Worm (Caenorhabditis elegans) whole organism, L3 larva: ENCODE results near the gene dpf-2.

Experiments used
- R02D3.7 ChIP-seq: fragments of 150-350 bp; optimal IDR thresholded peaks from 2 replicates; lab custom pipeline; 2014; ENCODE audit warnings: missing biosample characterization, missing genetic modification characterization
- ZK546.5 ChIP-seq: sonication (generic microtip); optimal IDR thresholded peaks from 2 replicates; lab custom pipeline; 2017; ENCODE audit warnings: missing biosample characterization, missing genetic modification characterization
- aly-2 ChIP-seq: fragments of 150-350 bp; optimal IDR thresholded peaks from 2 replicates; lab custom pipeline; 2014; ENCODE audit warnings: missing biosample characterization, missing genetic modification characterization
- ama-1 ChIP-seq: fragments of 150-350 bp; optimal IDR thresholded peaks from 2 replicates; lab custom pipeline; 2018
- ceh-16 ChIP-seq: sonication (generic microtip); optimal IDR thresholded peaks from 2 replicates; lab custom pipeline; 2017; ENCODE audit warnings: missing biosample characterization, missing genetic modification characterization
- ceh-28 ChIP-seq: fragments of 150-350 bp; optimal IDR thresholded peaks from 2 replicates; lab custom pipeline; 2014; ENCODE audit warnings: missing biosample characterization, missing genetic modification reagents, missing genetic modification characterization
- ceh-82 ChIP-seq: fragments of 150-350 bp; optimal IDR thresholded peaks from 2 replicates; lab custom pipeline; 2014; ENCODE audit warnings: missing biosample characterization, missing genetic modification characterization
- daf-12 ChIP-seq: fragments of 150-350 bp; optimal IDR thresholded peaks from 2 replicates; lab custom pipeline; 2014; ENCODE audit warnings: missing biosample characterization, missing genetic modification reagents, missing genetic modification characterization
- elt-1 ChIP-seq: fragments of 150-350 bp; optimal IDR thresholded peaks from 2 replicates; lab custom pipeline; 2014; ENCODE audit warnings: missing biosample characterization, missing genetic modification characterization
- elt-2 ChIP-seq: sonication (generic microtip); optimal IDR thresholded peaks from 2 replicates; lab custom pipeline; 2016; ENCODE audit warnings: missing genetic modification reagents, mild to moderate bottlenecking, missing genetic modification characterization, missing compliant biosample characterization
- elt-3 ChIP-seq, 3 experiments: fragments of 150-350 bp in 1 of 3; sonication (generic microtip) in 2 of 3; optimal IDR thresholded peaks; 2 replicates in 2 of 3; 4 replicates in 1 of 3; lab custom pipeline; 2014 to 2017; ENCODE audit warnings: missing biosample characterization in 3 of 3, missing genetic modification characterization in 3 of 3
- eor-1 ChIP-seq, 2 experiments: fragments of 150-350 bp; optimal IDR thresholded peaks; 2 replicates each; lab custom pipeline; 2014 to 2018; ENCODE audit warnings: missing biosample characterization in 2 of 2, missing genetic modification characterization in 2 of 2
- fos-1 ChIP-seq: fragments of 150-350 bp; optimal IDR thresholded peaks from 2 replicates; lab custom pipeline; 2014; ENCODE audit warnings: missing biosample characterization, missing genetic modification characterization
- hmg-11 ChIP-seq: sonication (generic microtip); optimal IDR thresholded peaks from 2 replicates; lab custom pipeline; 2016; ENCODE audit warnings: missing genetic modification characterization, missing compliant biosample characterization
- jun-1 ChIP-seq: fragments of 150-350 bp; optimal IDR thresholded peaks from 2 replicates; lab custom pipeline; 2014; ENCODE audit warnings: missing biosample characterization, missing genetic modification reagents, missing genetic modification characterization
- lin-15B ChIP-seq: fragments of 150-350 bp; optimal IDR thresholded peaks from 2 replicates; lab custom pipeline; 2014; ENCODE audit warnings: missing biosample characterization, missing genetic modification characterization
- lin-39 ChIP-seq: fragments of 150-350 bp; optimal IDR thresholded peaks from 2 replicates; lab custom pipeline; 2018; ENCODE audit warnings: missing biosample characterization, missing genetic modification reagents, missing genetic modification characterization
- lsy-12 ChIP-seq: sonication (generic microtip); optimal IDR thresholded peaks from 2 replicates; lab custom pipeline; 2016; ENCODE audit warnings: mild to moderate bottlenecking, missing genetic modification characterization, missing compliant biosample characterization
- mdl-1 ChIP-seq: fragments of 150-350 bp; optimal IDR thresholded peaks from 2 replicates; lab custom pipeline; 2014; ENCODE audit warnings: missing biosample characterization, missing genetic modification characterization
- mml-1 ChIP-seq: fragments of 150-350 bp; sonication (generic microtip); optimal IDR thresholded peaks from 3 replicates; lab custom pipeline; 2014; ENCODE audit warnings: missing biosample characterization, missing genetic modification characterization
- nfya-1 ChIP-seq: sonication (generic microtip); optimal IDR thresholded peaks from 2 replicates; lab custom pipeline; 2017; ENCODE audit warnings: missing genetic modification characterization, mild to moderate bottlenecking, missing compliant biosample characterization, antibody characterized with exemption, moderate library complexity; ENCODE audit not compliant: insufficient read depth
- nhr-11 ChIP-seq: fragments of 150-350 bp; optimal IDR thresholded peaks from 2 replicates; lab custom pipeline; 2014; ENCODE audit warnings: missing biosample characterization, missing genetic modification characterization
- nhr-12 ChIP-seq: fragments of 150-350 bp; optimal IDR thresholded peaks from 2 replicates; lab custom pipeline; 2014; ENCODE audit warnings: missing biosample characterization, missing genetic modification characterization
- nhr-23 ChIP-seq: fragments of 150-350 bp; optimal IDR thresholded peaks from 2 replicates; lab custom pipeline; 2014; ENCODE audit warnings: missing biosample characterization, missing genetic modification reagents, missing genetic modification characterization
- nhr-28 ChIP-seq: fragments of 150-350 bp; optimal IDR thresholded peaks from 2 replicates; lab custom pipeline; 2014; ENCODE audit warnings: missing biosample characterization, missing genetic modification characterization
- nhr-43 ChIP-seq: sonication (generic microtip); optimal IDR thresholded peaks from 2 replicates; lab custom pipeline; 2016; ENCODE audit warnings: mild to moderate bottlenecking, missing genetic modification characterization, missing compliant biosample characterization; ENCODE audit not compliant: poor library complexity, severe bottlenecking
- nhr-76 ChIP-seq: fragments of 150-350 bp; sonication (generic microtip); optimal IDR thresholded peaks from 5 replicates; lab custom pipeline; 2014; ENCODE audit warnings: missing biosample characterization, missing genetic modification characterization
- nhr-77 ChIP-seq: fragments of 150-350 bp; optimal IDR thresholded peaks from 2 replicates; lab custom pipeline; 2014; ENCODE audit warnings: missing biosample characterization, missing genetic modification characterization
- pha-4 ChIP-seq: fragments of 150-350 bp; optimal IDR thresholded peaks from 2 replicates; lab custom pipeline; 2014; ENCODE audit warnings: missing biosample characterization, missing genetic modification reagents, missing genetic modification characterization
- sea-2 ChIP-seq: fragments of 150-350 bp; sonication (generic microtip); optimal IDR thresholded peaks from 4 replicates; lab custom pipeline; 2014; ENCODE audit warnings: missing biosample characterization, missing genetic modification reagents, missing genetic modification characterization
- skn-1 ChIP-seq: fragments of 150-350 bp; optimal IDR thresholded peaks from 2 replicates; lab custom pipeline; 2014; ENCODE audit warnings: missing biosample characterization, missing genetic modification characterization
- tbx-2 ChIP-seq: sonication (generic microtip); optimal IDR thresholded peaks from 2 replicates; lab custom pipeline; 2016; ENCODE audit warnings: mild to moderate bottlenecking, missing genetic modification characterization, missing compliant biosample characterization
- unc-39 ChIP-seq: sonication (generic microtip); optimal IDR thresholded peaks from 4 replicates; lab custom pipeline; 2017; ENCODE audit warnings: missing biosample characterization, missing genetic modification characterization
- unc-62 ChIP-seq: fragments of 150-350 bp; sonication (generic microtip); optimal IDR thresholded peaks from 4 replicates; lab custom pipeline; 2014; ENCODE audit warnings: missing biosample characterization, missing genetic modification reagents, missing genetic modification characterization
- zag-1 ChIP-seq: fragments of 150-350 bp; optimal IDR thresholded peaks from 2 replicates; lab custom pipeline; 2014; ENCODE audit warnings: missing biosample characterization, missing genetic modification characterization
- ztf-11 ChIP-seq: fragments of 150-350 bp; optimal IDR thresholded peaks from 2 replicates; lab custom pipeline; 2014; ENCODE audit warnings: missing biosample characterization, missing genetic modification characterization
- ztf-4 ChIP-seq: fragments of 150-350 bp; optimal IDR thresholded peaks from 2 replicates; lab custom pipeline; 2014; ENCODE audit warnings: missing biosample characterization, missing genetic modification characterization

The dpf-2 gene

ce11 chrX:14853712-14854217, 22.1 kb downstream of the dpf-2 start, which contains the start of the genes C27C12.1 and C27C12.4 (continued):
- no peak for TF ChIP-seq mdl-1 (tag; lab: Kevin White, UChicago)
- no peak for TF ChIP-seq fos-1 (tag; lab: Kevin White, UChicago)
- peak; percentile 35 for TF ChIP-seq elt-1 (tag; lab: Kevin White, UChicago)
- TF ChIP-seq lin-15B (tag; lab: Kevin White, UChicago): peak; percentile 87
- TF ChIP-seq ceh-82 (tag; lab: Kevin White, UChicago): peak; percentile 69
- peak; percentile 82 for TF ChIP-seq ceh-28 (tag; lab: Kevin White, UChicago)
- no peak for TF ChIP-seq daf-12
- peak; percentile 90 for TF ChIP-seq nfya-1 (tag; lab: Kevin White, UChicago)
- TF ChIP-seq lin-39 (tag; lab: Kevin White, UChicago): peak; percentile 82
- no peak for TF ChIP-seq sea-2 (GFP tag; lab: Kevin White, UChicago)
- TF ChIP-seq elt-2 (tag; lab: Kevin White, UChicago): peak; percentile 67
- TF ChIP-seq unc-62 (GFP tag; lab: Kevin White, UChicago): no peak
- peak; percentile 44 for TF ChIP-seq ama-1 (lab: Kevin White, UChicago)
- TF ChIP-seq ZK546.5: no peak
- TF ChIP-seq nhr-11 (tag; lab: Kevin White, UChicago): peak; percentile 20
- peak; percentile 85 for TF ChIP-seq nhr-43 (tag; lab: Kevin White, UChicago)
- no peak for TF ChIP-seq mml-1 (tag; lab: Kevin White, UChicago)
- TF ChIP-seq ztf-11 (tag; lab: Kevin White, UChicago): no peak
- TF ChIP-seq nhr-23 (tag; lab: Kevin White, UChicago): peak; percentile 93
- no peak for TF ChIP-seq unc-39 (tag; lab: Kevin White, UChicago)
- peak; percentile 8 for TF ChIP-seq zag-1 (tag; lab: Kevin White, UChicago)
- peak; percentile 34 for TF ChIP-seq ztf-4 (tag; lab: Kevin White, UChicago)
- no peak for TF ChIP-seq elt-3 (tag; optimal IDR thresholded peaks at IDR 0.05; lab: Kevin White, UChicago)
- TF ChIP-seq pha-4 (tag; lab: Kevin White, UChicago): peak; percentile 95
- TF ChIP-seq, all 47 proteins: peak for 26

ce11 chrX:14861752-14862151, 30.1 kb downstream of the dpf-2 start, which contains the start of gene dmd-4:
Gene dmd-4 (minus strand): TSS chrX:14861852.
- TF ChIP-seq jun-1 (tag; lab: Kevin White, UChicago) (no peak), tbx-2 (tag; lab: Kevin White, UChicago) (no peak), ceh-28 (tag; lab: Kevin White, UChicago) (no peak), ZK546.5 (no peak), elt-3 (tag; optimal IDR thresholded peaks at IDR 0.05; lab: Kevin White, UChicago) (no peak), R02D3.7 (tag; lab: Kevin White, UChicago) (no peak), ama-1 (lab: Kevin White, UChicago) (no peak), fos-1 (tag; lab: Kevin White, UChicago) (no peak), nhr-77 (tag; lab: Kevin White, UChicago) (no peak), daf-12 (no peak), elt-1 (tag; lab: Kevin White, UChicago) (no peak), unc-39 (tag; lab: Kevin White, UChicago) (no peak), unc-62 (GFP tag; lab: Kevin White, UChicago) (no peak), ceh-82 (tag; lab: Kevin White, UChicago) (no peak), mml-1 (tag; lab: Kevin White, UChicago) (no peak), aly-2 (tag; lab: Kevin White, UChicago) (no peak), lin-15B (tag; lab: Kevin White, UChicago) (no peak), ceh-16 (tag; lab: Kevin White, UChicago) (no peak), nhr-76 (tag; lab: Kevin White, UChicago) (no peak), skn-1 (tag; lab: Kevin White, UChicago) (no peak)

ce11 chrX:14865744-14866143, 34.1 kb downstream of the dpf-2 start, which contains the start of gene C27C12.3:
Gene C27C12.3 (minus strand): TSS chrX:14865844.
- TF ChIP-seq lsy-12 (tag; lab: Kevin White, UChicago) (no peak), jun-1 (tag; lab: Kevin White, UChicago) (no peak), mml-1 (tag; lab: Kevin White, UChicago) (no peak), eor-1 (tag; optimal IDR thresholded peaks at IDR 0.05; lab: Kevin White, UChicago) (no peak), nhr-11 (tag; lab: Kevin White, UChicago) (no peak), ceh-16 (tag; lab: Kevin White, UChicago) (no peak), nhr-28 (tag; lab: Kevin White, UChicago) (no peak), aly-2 (tag; lab: Kevin White, UChicago) (no peak), tbx-2 (tag; lab: Kevin White, UChicago) (no peak), R02D3.7 (tag; lab: Kevin White, UChicago) (no peak), hmg-11 (no peak), elt-3 (tag; optimal IDR thresholded peaks at IDR 0.05; lab: Kevin White, UChicago) (no peak), nhr-23 (tag; lab: Kevin White, UChicago) (no peak), skn-1 (tag; lab: Kevin White, UChicago) (no peak), ama-1 (lab: Kevin White, UChicago) (no peak), nhr-43 (tag; lab: Kevin White, UChicago) (no peak), sea-2 (GFP tag; lab: Kevin White, UChicago) (no peak), nhr-12 (tag; lab: Kevin White, UChicago) (no peak), ZK546.5 (no peak)
- TF ChIP-seq, all 47 proteins: peak for 0
